Fruit fly (Drosophila melanogaster): ENCODE measurements around the gene CG1239.
A peak's percentile ranks its signal among the peaks of the same experiment; 100 is the strongest.

The CG1239 gene

DNA sequence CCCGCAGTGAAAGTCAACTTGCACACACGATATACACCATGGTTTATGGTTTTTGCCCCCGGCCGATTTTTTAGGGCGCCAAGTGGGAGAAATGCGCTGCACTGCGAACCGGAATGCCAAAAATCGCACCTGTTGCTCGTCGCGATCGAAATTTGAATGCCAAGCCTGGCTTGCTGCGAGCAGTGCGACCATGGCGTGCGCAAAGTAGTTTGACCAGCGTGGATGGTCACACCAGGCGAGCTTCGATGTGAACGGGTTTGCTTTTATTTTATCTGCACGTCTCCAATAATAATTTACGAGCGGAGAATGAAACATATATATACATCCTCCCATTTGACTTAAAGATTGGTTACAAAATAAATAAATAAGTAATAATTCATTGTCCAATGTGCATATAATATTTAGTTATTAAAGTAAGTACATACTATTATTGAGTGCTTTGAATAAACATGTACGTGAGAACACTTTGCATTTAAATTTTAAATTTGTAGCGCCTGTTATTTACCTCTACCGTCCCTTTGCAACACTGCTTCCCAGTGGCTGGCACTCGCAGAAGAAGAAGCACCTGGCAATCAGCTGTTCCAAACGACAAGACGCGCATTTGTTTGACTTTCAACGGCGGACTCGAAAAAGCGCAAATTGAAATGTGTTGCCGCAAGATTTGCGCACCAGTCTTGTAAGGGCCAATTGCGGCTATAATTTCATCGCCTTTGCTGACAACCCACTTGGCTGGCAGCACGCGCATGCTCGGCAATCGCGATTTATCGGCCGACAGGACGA, 47.9 kb upstream of the CG1239 start, which contains the start of the genes Rab23 and plx (continued):
- TF ChIP-seq amos (GFP tag; IDR thresholded peaks at IDR 0.05; ENCODE audit: partially characterized antibody) (peak; percentile 33; the same call in 1 of the 2 replicates), CG12659 (GFP tag; optimal IDR thresholded peaks at IDR 0.05) (peak; percentile 63), BEAF-32 (GFP tag; optimal IDR thresholded peaks at IDR 0.05) (peak; percentile 55), CG2116 (GFP tag; optimal IDR thresholded peaks at IDR 0.05) (peak; percentile 60), CG9727 (GFP tag; optimal IDR thresholded peaks at IDR 0.05) (peak; percentile 4), tna (GFP tag; IDR thresholded peaks at IDR 0.05; ENCODE audit: partially characterized antibody) (no peak), vnd (GFP tag; IDR thresholded peaks at IDR 0.05; ENCODE audit: partially characterized antibody) (no peak), Xbp1 (GFP tag; optimal IDR thresholded peaks at IDR 0.05) (peak; percentile 36), CG15479 (GFP tag; optimal IDR thresholded peaks at IDR 0.05) (no peak), sob (GFP tag; IDR thresholded peaks at IDR 0.05) (peak; percentile 53), CG6254 (GFP tag; optimal IDR thresholded peaks at IDR 0.05) (no peak), tin (GFP tag; optimal IDR thresholded peaks at IDR 0.05) (peak; percentile 26), Sin3A (optimal IDR thresholded peaks at IDR 0.05) (peak; percentile 94), zfh2 (GFP tag; optimal IDR thresholded peaks at IDR 0.05) (peak; percentile 22), slbo (GFP tag; IDR thresholded peaks at IDR 0.05) (0 out of 2 replicates have a peak, but pooled peaks have one; percentile 3), lilli (GFP tag; optimal IDR thresholded peaks at IDR 0.05) (peak; percentile 37), Hr51 (GFP tag; optimal IDR thresholded peaks at IDR 0.05) (peak in 1 of 2 experiments; percentile 0), Bgb (GFP tag; IDR thresholded peaks at IDR 0.05; ENCODE audit: partially characterized antibody) (peak; percentile 33; the same call in 1 of the 2 replicates), hkb (optimal IDR thresholded peaks at IDR 0.05) (no peak), hkb (GFP tag; IDR thresholded peaks at IDR 0.05) (peak; percentile 29; the same call in 1 of the 2 replicates), E2f2 (GFP tag; IDR thresholded peaks at IDR 0.05) (peak; percentile 99), chinmo (GFP tag; IDR thresholded peaks at IDR 0.05; ENCODE audit: partially characterized antibody) (0 out of 4 replicates have a peak, but pooled peaks have one; percentile 53), shn (GFP tag; optimal IDR thresholded peaks at IDR 0.05) (peak; percentile 16), ERR (GFP tag; optimal IDR thresholded peaks at IDR 0.05) (peak; percentile 40), Lhr (GFP tag; optimal IDR thresholded peaks at IDR 0.05) (peak; percentile 50), CG17328 (GFP tag; IDR thresholded peaks at IDR 0.05) (0 out of 2 replicates have a peak, but pooled peaks have one; percentile 5), CG30020 (tag; optimal IDR thresholded peaks at IDR 0.05) (peak; percentile 25), dan (GFP tag; IDR thresholded peaks at IDR 0.05) (no peak), ken (GFP tag; IDR thresholded peaks at IDR 0.05) (0 out of 3 replicates have a peak, but pooled peaks have one; percentile 24), CG10565 (GFP tag; optimal IDR thresholded peaks at IDR 0.05) (no peak), CG33213 (GFP tag; optimal IDR thresholded peaks at IDR 0.05) (peak; percentile 47), fru (optimal IDR thresholded peaks at IDR 0.05) (no peak), hb (GFP tag; IDR thresholded peaks at IDR 0.05; ENCODE audit: partially characterized antibody) (0 out of 3 replicates have a peak, but pooled peaks have one; percentile 16), CG18619 (GFP tag; optimal IDR thresholded peaks at IDR 0.05) (peak; percentile 27), Trl (optimal IDR thresholded peaks at IDR 0.05) (no peak), Trl (GFP tag; optimal IDR thresholded peaks at IDR 0.05) (peak; percentile 19), chm (GFP tag; IDR thresholded peaks at IDR 0.05) (0 out of 2 replicates have a peak, but pooled peaks have one; percentile 11), gro (GFP tag; optimal IDR thresholded peaks at IDR 0.05) (peak; percentile 36), Sry-δ (GFP tag; optimal IDR thresholded peaks at IDR 0.05) (peak; percentile 47), CG1603 (tag; optimal IDR thresholded peaks at IDR 0.05) (peak; percentile 67)
